Fruit fly (Drosophila melanogaster) whole organism, embryonic: Measurements from ENCODE around the gene CkIIalpha-i3.
A peak's percentile ranks its signal among the peaks of the same experiment; 100 is the strongest.

Experiments used
- Atf3 ChIP-seq: fragments of 200-800 bp; sonication (Bioruptor generic); optimal IDR thresholded peaks from 3 replicates; lab custom pipeline; 2016; ENCODE audit warnings: missing biosample characterization, missing genetic modification characterization
- Blimp-1 ChIP-seq: fragments of 200-800 bp; sonication (Bioruptor generic); optimal IDR thresholded peaks from 3 replicates; lab custom pipeline; 2018; ENCODE audit warnings: missing biosample characterization, missing genetic modification characterization, mild to moderate bottlenecking, moderate library complexity, missing genetic modification reagents
- Bteb2 ChIP-seq: fragments of 200-800 bp; sonication (Bioruptor generic); optimal IDR thresholded peaks from 2 replicates; lab custom pipeline; 2016; ENCODE audit warnings: missing biosample characterization, missing genetic modification characterization
- CG10209 ChIP-seq: fragments of 200-800 bp; sonication (Bioruptor generic); optimal IDR thresholded peaks from 3 replicates; lab custom pipeline; 2017; ENCODE audit warnings: missing biosample characterization, mild to moderate bottlenecking, missing genetic modification characterization, missing genetic modification reagents
- CG10462 ChIP-seq: fragments of 200-800 bp; sonication (Bioruptor generic); optimal IDR thresholded peaks from 2 replicates; lab custom pipeline; 2016; ENCODE audit warnings: missing biosample characterization, missing genetic modification characterization
- CG10654 ChIP-seq: fragments of 200-800 bp; sonication (Bioruptor generic); optimal IDR thresholded peaks from 2 replicates; lab custom pipeline; 2016; ENCODE audit warnings: missing biosample characterization, missing genetic modification characterization
- CG11695 ChIP-seq: fragments of 200-800 bp; sonication (Bioruptor generic); IDR thresholded peaks from 3 replicates; pipeline ENCODE4 v1.3.6; 2022; ENCODE audit warnings: missing biosample characterization, missing genetic modification characterization
- CG12769 ChIP-seq: fragments of 200-800 bp; sonication (Bioruptor generic); optimal IDR thresholded peaks from 2 replicates; lab custom pipeline; 2019; ENCODE audit warnings: missing biosample characterization, mild to moderate bottlenecking, missing genetic modification characterization, moderate library complexity
- CG13287 ChIP-seq: fragments of 200-800 bp; sonication (Bioruptor generic); IDR thresholded peaks from 2 replicates; pipeline ENCODE4 v1.3.6; 2022; ENCODE audit warnings: missing biosample characterization, missing genetic modification characterization; ENCODE audit not compliant: partially characterized antibody
- CG14667 ChIP-seq: fragments of 200-800 bp; sonication (Bioruptor generic); IDR thresholded peaks from 2 replicates; pipeline ENCODE4 v1.3.6; 2022; ENCODE audit warnings: missing biosample characterization, missing genetic modification characterization
- CG15073 ChIP-seq: fragments of 200-800 bp; sonication (Bioruptor generic); optimal IDR thresholded peaks from 2 replicates; lab custom pipeline; 2016; ENCODE audit warnings: missing biosample characterization, missing genetic modification characterization
- CG2120 ChIP-seq: fragments of 200-800 bp; sonication (Bioruptor generic); optimal IDR thresholded peaks from 3 replicates; lab custom pipeline; 2016; ENCODE audit warnings: missing biosample characterization, missing genetic modification characterization
- CG30403 ChIP-seq: fragments of 200-800 bp; sonication (Bioruptor generic); optimal IDR thresholded peaks from 3 replicates; lab custom pipeline; 2016; ENCODE audit warnings: missing biosample characterization, missing genetic modification characterization
- CG6272 ChIP-seq: fragments of 200-800 bp; sonication (Bioruptor generic); IDR thresholded peaks from 2 replicates; pipeline ENCODE4 v1.3.6; 2022; ENCODE audit warnings: missing biosample characterization, missing genetic modification characterization
- CG7745 ChIP-seq: fragments of 200-800 bp; sonication (Bioruptor generic); optimal IDR thresholded peaks from 2 replicates; lab custom pipeline; 2018; ENCODE audit warnings: missing biosample characterization, mild to moderate bottlenecking, missing genetic modification characterization, moderate library complexity
- CG7928 ChIP-seq: fragments of 200-800 bp; sonication (Bioruptor generic); optimal IDR thresholded peaks from 2 replicates; lab custom pipeline; 2017; ENCODE audit warnings: missing biosample characterization, mild to moderate bottlenecking, missing genetic modification characterization
- CG8089 ChIP-seq: fragments of 200-800 bp; sonication (Bioruptor generic); optimal IDR thresholded peaks from 3 replicates; lab custom pipeline; 2016; ENCODE audit warnings: missing biosample characterization, missing genetic modification characterization
- CG9876 ChIP-seq: fragments of 200-800 bp; sonication (Bioruptor generic); optimal IDR thresholded peaks from 2 replicates; lab custom pipeline; 2016; ENCODE audit warnings: missing biosample characterization, missing genetic modification characterization
- Camta ChIP-seq: fragments of 200-800 bp; sonication (Bioruptor generic); optimal IDR thresholded peaks from 2 replicates; lab custom pipeline; 2016; ENCODE audit warnings: missing biosample characterization, missing genetic modification characterization
- Dp ChIP-seq: fragments of 200-800 bp; sonication (Bioruptor generic); optimal IDR thresholded peaks from 2 replicates; lab custom pipeline; 2018; ENCODE audit warnings: missing biosample characterization, mild to moderate bottlenecking, missing genetic modification characterization, moderate library complexity
- E2f2 ChIP-seq: fragments of 200-800 bp; sonication (Bioruptor generic); IDR thresholded peaks from 2 replicates; pipeline ENCODE4 v1.3.6; 2022; ENCODE audit warnings: missing biosample characterization, missing genetic modification characterization
- Gsc ChIP-seq: fragments of 200-800 bp; sonication (Bioruptor generic); IDR thresholded peaks from 2 replicates; pipeline ENCODE4 v1.3.6; 2022; ENCODE audit warnings: missing biosample characterization, missing genetic modification characterization
- HLHmδ ChIP-seq: fragments of 200-800 bp; sonication (Bioruptor generic); optimal IDR thresholded peaks from 2 replicates; lab custom pipeline; 2018; ENCODE audit warnings: missing biosample characterization, mild to moderate bottlenecking, missing genetic modification characterization, moderate library complexity
- Hand ChIP-seq: fragments of 200-800 bp; sonication (Bioruptor generic); optimal IDR thresholded peaks from 2 replicates; lab custom pipeline; 2017; ENCODE audit warnings: mild to moderate bottlenecking, missing biosample characterization, missing genetic modification reagents, missing genetic modification characterization
- HmgD ChIP-seq: fragments of 200-800 bp; sonication (Bioruptor generic); optimal IDR thresholded peaks from 3 replicates; lab custom pipeline; 2016; ENCODE audit warnings: missing biosample characterization, missing genetic modification characterization
- Hr51 ChIP-seq, 2 experiments: fragments of 200-800 bp; sonication (Bioruptor generic); optimal IDR thresholded peaks; 2 replicates in 1 of 2; 3 replicates in 1 of 2; lab custom pipeline; 2016 to 2018; ENCODE audit warnings: missing biosample characterization in 2 of 2, missing genetic modification characterization in 2 of 2, mild to moderate bottlenecking in 1 of 2, moderate library complexity in 1 of 2
- Med ChIP-seq: fragments of 200-800 bp; sonication (Bioruptor generic); peaks from one replicate; lab custom pipeline; 2016; ENCODE audit warnings: missing biosample characterization, missing genetic modification characterization, mild to moderate bottlenecking, inconsistent platforms, moderate library complexity
- Nf-YB ChIP-seq: fragments of 200-800 bp; sonication (Bioruptor generic); optimal IDR thresholded peaks from 3 replicates; lab custom pipeline; 2019; ENCODE audit warnings: missing biosample characterization, mild to moderate bottlenecking, missing genetic modification characterization, moderate library complexity
- Ravus ChIP-seq: fragments of 200-800 bp; sonication (Bioruptor generic); IDR thresholded peaks from 2 replicates; pipeline ENCODE4 v1.3.6; 2022; ENCODE audit warnings: missing biosample characterization, missing genetic modification characterization
- al ChIP-seq: fragments of 200-800 bp; sonication (Bioruptor generic); IDR thresholded peaks from 2 replicates; pipeline ENCODE4 v1.3.6; 2022; ENCODE audit warnings: missing biosample characterization, missing genetic modification characterization
- chn ChIP-seq: fragments of 200-800 bp; sonication (Bioruptor generic); optimal IDR thresholded peaks from 2 replicates; lab custom pipeline; 2016; ENCODE audit warnings: missing biosample characterization, missing genetic modification characterization
- corto ChIP-seq: fragments of 200-800 bp; sonication (Bioruptor generic); optimal IDR thresholded peaks from 2 replicates; lab custom pipeline; 2016; ENCODE audit warnings: missing biosample characterization, mild to moderate bottlenecking, missing genetic modification characterization, moderate library complexity
- dysf ChIP-seq: fragments of 200-800 bp; sonication (Bioruptor generic); IDR thresholded peaks from 3 replicates; pipeline ENCODE4 v1.3.6; 2022; ENCODE audit warnings: missing biosample characterization, missing genetic modification characterization
- exex ChIP-seq: fragments of 200-800 bp; sonication (Bioruptor generic); optimal IDR thresholded peaks from 4 replicates; lab custom pipeline; 2018; ENCODE audit warnings: missing biosample characterization, mild to moderate bottlenecking, missing genetic modification characterization, moderate library complexity
- fd96Cb ChIP-seq: fragments of 200-800 bp; sonication (Bioruptor generic); optimal IDR thresholded peaks from 2 replicates; lab custom pipeline; 2018; ENCODE audit warnings: missing biosample characterization, mild to moderate bottlenecking, missing genetic modification characterization, moderate library complexity
- hb ChIP-seq: fragments of 200-800 bp; sonication (Bioruptor generic); IDR thresholded peaks from 3 replicates; pipeline ENCODE4 v1.3.6; 2022; ENCODE audit warnings: missing biosample characterization, missing genetic modification characterization; ENCODE audit not compliant: partially characterized antibody
- ken ChIP-seq: fragments of 200-800 bp; sonication (Bioruptor generic); IDR thresholded peaks from 3 replicates; pipeline ENCODE4 v1.3.6; 2022; ENCODE audit warnings: missing biosample characterization, missing genetic modification characterization
- knrl ChIP-seq: fragments of 200-800 bp; sonication (Bioruptor generic); IDR thresholded peaks from 3 replicates; pipeline ENCODE4 v1.3.6; 2022; ENCODE audit warnings: missing biosample characterization, missing genetic modification characterization; ENCODE audit not compliant: partially characterized antibody
- lilli ChIP-seq: fragments of 200-800 bp; sonication (Bioruptor generic); optimal IDR thresholded peaks from 3 replicates; lab custom pipeline; 2016; ENCODE audit warnings: missing biosample characterization, missing genetic modification characterization
- lola ChIP-seq, 3 experiments: fragments of >200 bp in 2 of 3; fragments of 200-800 bp in 1 of 3; sonication (Bioruptor generic) in 1 of 3; optimal IDR thresholded peaks; 2 replicates each; lab custom pipeline; 2017 to 2019; ENCODE audit warnings: missing biosample characterization in 3 of 3, missing genetic modification characterization in 3 of 3, mild to moderate bottlenecking in 1 of 3, moderate library complexity in 1 of 3
- mld ChIP-seq: fragments of 200-800 bp; sonication (Bioruptor generic); IDR thresholded peaks from 3 replicates; pipeline ENCODE4 v1.3.6; 2022; ENCODE audit warnings: missing biosample characterization, missing genetic modification characterization; ENCODE audit not compliant: partially characterized antibody
- pnt ChIP-seq: fragments of 200-800 bp; sonication (Bioruptor generic); optimal IDR thresholded peaks from 3 replicates; lab custom pipeline; 2016; ENCODE audit warnings: missing biosample characterization, missing genetic modification characterization
- schlank ChIP-seq: fragments of 200-800 bp; sonication (Bioruptor generic); optimal IDR thresholded peaks from 2 replicates; lab custom pipeline; 2018; ENCODE audit warnings: missing biosample characterization, mild to moderate bottlenecking, missing genetic modification characterization
- shn ChIP-seq: fragments of 200-800 bp; sonication (Bioruptor generic); optimal IDR thresholded peaks from 3 replicates; lab custom pipeline; 2016; ENCODE audit warnings: missing biosample characterization, missing genetic modification characterization
- stc ChIP-seq: fragments of 200-800 bp; sonication (Bioruptor generic); IDR thresholded peaks from 2 replicates; pipeline ENCODE4 v1.3.6; 2022; ENCODE audit warnings: missing biosample characterization, missing genetic modification characterization
- tap ChIP-seq: fragments of 200-800 bp; optimal IDR thresholded peaks from 3 replicates; lab custom pipeline; 2019; ENCODE audit warnings: missing biosample characterization, mild to moderate bottlenecking, missing genetic modification characterization, moderate library complexity
- tin ChIP-seq: fragments of 200-800 bp; sonication (Bioruptor generic); optimal IDR thresholded peaks from 3 replicates; lab custom pipeline; 2016; ENCODE audit warnings: missing biosample characterization, missing genetic modification characterization
- unc-4 ChIP-seq: fragments of 200-800 bp; sonication (Bioruptor generic); IDR thresholded peaks from 2 replicates; pipeline ENCODE4 v1.3.6; 2022; ENCODE audit warnings: missing biosample characterization, missing genetic modification characterization; ENCODE audit not compliant: partially characterized antibody
- vnd ChIP-seq: fragments of 200-800 bp; sonication (Bioruptor generic); IDR thresholded peaks from 3 replicates; pipeline ENCODE4 v1.3.6; 2022; ENCODE audit warnings: missing biosample characterization, missing genetic modification characterization; ENCODE audit not compliant: partially characterized antibody
- zfh2 ChIP-seq: fragments of 200-800 bp; sonication (Bioruptor generic); optimal IDR thresholded peaks from 2 replicates; lab custom pipeline; 2016; ENCODE audit warnings: missing biosample characterization, missing genetic modification characterization

Gene CkIIalpha-i3

DNA sequence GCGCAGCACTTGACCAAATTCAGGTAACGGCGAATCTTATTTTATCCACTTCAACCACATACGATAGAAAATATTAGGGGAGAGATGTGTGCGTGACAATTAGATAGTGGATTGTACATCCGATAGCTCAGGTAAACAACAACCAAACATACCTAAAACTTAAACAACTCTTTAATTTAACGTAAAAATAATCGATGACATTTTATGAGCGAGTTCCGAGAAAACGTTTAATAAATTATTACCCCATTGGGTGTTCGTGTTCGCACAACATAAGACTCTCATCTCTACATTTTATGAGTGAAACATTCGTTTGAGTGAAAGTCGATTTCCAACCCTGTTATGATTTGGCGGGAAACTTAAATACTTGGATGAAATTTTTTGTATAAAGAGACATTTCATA, 30.1 kb downstream of the CkIIalpha-i3 start, which contains the start of gene CG17129 (continued):
- TF ChIP-seq E2f2 (GFP tag; lab: Robert Waterston, UW) (peak; percentile 87), zfh2 (GFP tag; lab: Kevin White, UChicago) (peak; percentile 80), HmgD (GFP tag; lab: Kevin White, UChicago) (peak; percentile 6), CG15073 (GFP tag; lab: Kevin White, UChicago) (no peak), al (GFP tag; lab: Robert Waterston, UW) (peak; percentile 71), CG30403 (peak; percentile 85), Gsc (GFP tag; lab: Robert Waterston, UW) (peak; percentile 48; the same call in 1 of the 2 replicates), dysf (GFP tag; lab: Robert Waterston, UW) (peak; percentile 72), CG10209 (peak; percentile 56), CG6272 (GFP tag; lab: Robert Waterston, UW) (peak; percentile 89), Ravus (GFP tag; lab: Robert Waterston, UW) (no peak), CG12769 (peak; percentile 83), Atf3 (GFP tag; lab: Kevin White, UChicago) (peak; percentile 66), mld (GFP tag; lab: Robert Waterston, UW) (peak; percentile 91), CG8089 (peak; percentile 75), pnt (GFP tag; lab: Kevin White, UChicago) (peak; percentile 76), HLHmδ (GFP tag; lab: Kevin White, UChicago) (no peak), lilli (GFP tag; lab: Kevin White, UChicago) (peak; percentile 83), fd96Cb (tag; lab: Kevin White, UChicago) (peak; percentile 70), shn (peak; percentile 78), Med (GFP tag; lab: Kevin White, UChicago) (peak; percentile 97), Blimp-1 (peak; percentile 86), CG14667 (GFP tag; lab: Robert Waterston, UW) (peak; percentile 58; the same call in 1 of the 2 replicates), Bteb2 (peak; percentile 69), Dp (GFP tag; lab: Kevin White, UChicago) (peak; percentile 80), CG11695 (peak; percentile 63; the same call in 1 of the 3 replicates), hb (peak; percentile 91), ken (GFP tag; lab: Robert Waterston, UW) (peak; percentile 85), Nf-YB (GFP tag; lab: Kevin White, UChicago) (peak; percentile 31), Hand (GFP tag; lab: Kevin White, UChicago) (no peak), Camta (peak; percentile 74), knrl (peak; percentile 98), CG10462 (GFP tag; lab: Kevin White, UChicago) (peak; percentile 9), chn (peak; percentile 73), CG7745 (no peak), CG10654 (GFP tag; lab: Kevin White, UChicago) (peak; percentile 66), tap (peak; percentile 53), lola (GFP tag; optimal IDR thresholded peaks at IDR 0.05; lab: Kevin White, UChicago) (peak in 1 of 3 experiments; percentile 76), Hr51 (GFP tag; optimal IDR thresholded peaks at IDR 0.05; lab: Kevin White, UChicago) (peak; percentile 50 to 61), CG2120 (GFP tag; lab: Kevin White, UChicago) (peak; percentile 85), tin (GFP tag; lab: Kevin White, UChicago) (peak; percentile 83), corto (peak; percentile 25), stc (peak; percentile 84), unc-4 (GFP tag; lab: Robert Waterston, UW) (peak; percentile 95), schlank (tag; lab: Kevin White, UChicago) (peak; percentile 39), exex (no peak), CG7928 (GFP tag; lab: Kevin White, UChicago) (peak; percentile 90), CG13287 (GFP tag; lab: Robert Waterston, UW) (peak; percentile 99), vnd (peak; percentile 95), CG9876 (GFP tag; lab: Kevin White, UChicago) (peak; percentile 5)
